Worm (Caenorhabditis elegans) whole organism, early embryonic: ENCODE results near the gene spp-21.

Source experiments
- B0310.2 ChIP-seq: sonication (generic microtip); optimal IDR thresholded peaks from 2 replicates; lab custom pipeline; 2016; ENCODE audit warnings: mild to moderate bottlenecking, missing genetic modification characterization, missing compliant biosample characterization
- F13C5.2 ChIP-seq: sonication (generic microtip); optimal IDR thresholded peaks from 2 replicates; lab custom pipeline; 2017; ENCODE audit warnings: mild to moderate bottlenecking, missing genetic modification characterization, inconsistent platforms, missing compliant biosample characterization
- aly-1 ChIP-seq: sonication (generic microtip); optimal IDR thresholded peaks from 2 replicates; lab custom pipeline; 2016; ENCODE audit warnings: missing genetic modification characterization, missing compliant biosample characterization
- ama-1 ChIP-seq: fragments of 150-350 bp; optimal IDR thresholded peaks from 2 replicates; lab custom pipeline; 2014
- ceh-13 ChIP-seq: fragments of 200-800 bp; sonication (Bioruptor generic); optimal IDR thresholded peaks from 2 replicates; lab custom pipeline; 2018; ENCODE audit warnings: mild to moderate bottlenecking, missing genetic modification characterization, missing compliant biosample characterization
- ceh-36 ChIP-seq: sonication (generic microtip); optimal IDR thresholded peaks from 2 replicates; lab custom pipeline; 2016; ENCODE audit warnings: missing genetic modification characterization, inconsistent platforms, missing compliant biosample characterization
- ets-7 ChIP-seq: sonication (generic microtip); optimal IDR thresholded peaks from 2 replicates; lab custom pipeline; 2016; ENCODE audit warnings: missing genotype, missing genetic modification characterization, missing compliant biosample characterization
- flt-1 ChIP-seq: fragments of 200-800 bp; sonication (Bioruptor generic); IDR thresholded peaks from 2 replicates; pipeline ENCODE4 v1.3.6; 2022; ENCODE audit warnings: missing genetic modification characterization, missing compliant biosample characterization
- hmbx-1 ChIP-seq: sonication (generic microtip); optimal IDR thresholded peaks from 2 replicates; lab custom pipeline; 2016; ENCODE audit warnings: mild to moderate bottlenecking, missing genetic modification characterization, missing compliant biosample characterization
- hmg-4 ChIP-seq: fragments of 200-800 bp; sonication (Bioruptor generic); optimal IDR thresholded peaks from 2 replicates; lab custom pipeline; 2018; ENCODE audit warnings: mild to moderate bottlenecking, missing genetic modification characterization, missing compliant biosample characterization
- hnd-1 ChIP-seq: sonication (generic microtip); optimal IDR thresholded peaks from 2 replicates; lab custom pipeline; 2016; ENCODE audit warnings: missing genetic modification characterization, missing compliant biosample characterization
- pes-1 ChIP-seq: fragments of 200-800 bp; sonication (Bioruptor generic); IDR thresholded peaks from 2 replicates; pipeline ENCODE4 v1.3.6; 2022; ENCODE audit warnings: missing genetic modification reagents, missing genetic modification characterization, missing compliant biosample characterization
- scrt-1 ChIP-seq: fragments of 200-800 bp; sonication (Bioruptor generic); IDR thresholded peaks from 2 replicates; pipeline ENCODE4 v1.3.6; 2022; ENCODE audit warnings: missing genetic modification characterization, missing compliant biosample characterization
- sea-1 ChIP-seq: fragments of 200-800 bp; sonication (Bioruptor generic); conservative IDR thresholded peaks from 2 replicates; pipeline ENCODE4 v1.3.6; 2022; ENCODE audit warnings: missing genetic modification characterization, missing compliant biosample characterization
- tbx-11 ChIP-seq: fragments of 200-800 bp; sonication (Bioruptor generic); IDR thresholded peaks from 2 replicates; pipeline ENCODE4 v1.3.6; 2022; ENCODE audit warnings: missing genetic modification characterization, missing compliant biosample characterization
- tbx-37 ChIP-seq: fragments of 200-800 bp; sonication (Bioruptor generic); conservative IDR thresholded peaks from 2 replicates; pipeline ENCODE4 v1.3.6; 2022; ENCODE audit warnings: missing genetic modification reagents, missing genetic modification characterization, missing compliant biosample characterization
- tra-4 ChIP-seq: sonication (generic microtip); optimal IDR thresholded peaks from 2 replicates; lab custom pipeline; 2017; ENCODE audit warnings: missing genetic modification characterization, missing compliant biosample characterization

The spp-21 gene

DNA sequence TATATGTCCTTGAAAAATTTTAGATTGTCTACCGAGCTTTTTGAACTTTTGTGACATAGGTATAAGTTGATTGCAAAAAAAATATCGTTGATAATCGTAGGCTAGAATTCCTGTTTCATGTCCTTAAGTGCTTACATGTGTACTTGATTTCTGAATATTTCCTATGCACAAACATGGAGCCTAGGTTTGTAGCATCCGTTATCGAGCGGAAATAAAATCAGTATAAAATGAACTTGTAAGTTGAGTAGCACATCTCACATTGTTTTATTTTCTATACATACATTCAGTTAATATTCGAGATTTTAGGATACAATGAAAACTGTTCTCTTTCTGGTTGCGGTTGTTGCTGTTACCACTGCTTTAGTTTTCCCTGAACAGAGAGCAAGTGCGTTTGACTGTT is 2.4 kb upstream of the spp-21 start, which contains the start of gene spp-9:
spp-9 (plus strand) TSS at position 301 of the 400 bp plus-strand sequence.
- no peak for TF ChIP-seq B0310.2 (tag; lab: Kevin White, UChicago)
- no peak for TF ChIP-seq ceh-13 (GFP tag; lab: Kevin White, UChicago)
- no peak for TF ChIP-seq hnd-1
- no peak for TF ChIP-seq ama-1 (lab: Kevin White, UChicago)

DNA sequence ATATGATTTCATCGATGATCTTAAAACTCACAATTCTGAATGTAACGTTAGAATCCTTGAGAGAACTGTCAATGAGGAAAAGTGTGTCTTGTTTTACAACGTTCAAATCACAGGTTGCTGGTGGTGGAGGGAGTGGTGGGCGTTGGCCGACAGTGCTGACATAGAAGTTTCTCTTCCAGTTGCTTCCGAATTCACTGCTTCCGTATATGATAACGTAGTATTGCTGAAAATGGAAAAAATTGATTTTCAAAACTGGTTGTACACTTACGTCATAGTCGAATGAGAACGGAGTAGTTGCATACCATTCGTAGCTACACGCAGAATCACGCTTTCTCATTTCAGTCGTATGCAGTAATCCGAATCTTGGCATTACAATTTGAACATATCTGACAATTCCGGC is 1.9 kb downstream of the spp-21 start:
- TF ChIP-seq ets-7 (tag; lab: Kevin White, UChicago) (no peak), F13C5.2 (no peak), tra-4 (no peak), tbx-37 (GFP tag; lab: Robert Waterston, UW) (no peak), ama-1 (lab: Kevin White, UChicago) (no peak), tbx-11 (GFP tag; lab: Robert Waterston, UW) (no peak), scrt-1 (no peak), sea-1 (no peak), pes-1 (GFP tag; lab: Robert Waterston, UW) (no peak)

DNA sequence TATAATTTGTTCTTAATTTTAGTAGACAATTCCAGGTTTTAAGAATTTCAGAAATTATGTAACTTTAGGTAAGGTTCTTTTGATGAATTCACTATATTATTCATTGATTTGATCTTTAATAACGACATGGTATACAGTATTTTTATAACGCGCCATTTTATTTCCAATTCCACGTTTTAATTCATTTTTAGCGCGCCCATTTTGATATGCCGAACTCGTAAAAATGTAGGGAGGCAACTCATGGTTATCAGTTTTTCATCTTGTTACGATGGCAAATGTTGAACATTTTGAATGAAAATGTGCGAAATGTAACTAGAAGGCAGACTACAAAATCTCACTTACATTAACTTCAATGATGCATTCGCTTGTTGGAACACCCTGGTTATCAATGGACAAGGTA is 8.9 kb downstream of the spp-21 start:
- TF ChIP-seq hmbx-1 (tag; lab: Kevin White, UChicago) (no peak), B0310.2 (tag; lab: Kevin White, UChicago) (no peak), ets-7 (tag; lab: Kevin White, UChicago) (no peak), pes-1 (GFP tag; lab: Robert Waterston, UW) (no peak), tra-4 (no peak), aly-1 (tag; lab: Kevin White, UChicago) (no peak), scrt-1 (no peak), sea-1 (no peak), flt-1 (GFP tag; lab: Robert Waterston, UW) (no peak), ceh-13 (GFP tag; lab: Kevin White, UChicago) (no peak), F13C5.2 (no peak), tbx-11 (GFP tag; lab: Robert Waterston, UW) (no peak)

DNA sequence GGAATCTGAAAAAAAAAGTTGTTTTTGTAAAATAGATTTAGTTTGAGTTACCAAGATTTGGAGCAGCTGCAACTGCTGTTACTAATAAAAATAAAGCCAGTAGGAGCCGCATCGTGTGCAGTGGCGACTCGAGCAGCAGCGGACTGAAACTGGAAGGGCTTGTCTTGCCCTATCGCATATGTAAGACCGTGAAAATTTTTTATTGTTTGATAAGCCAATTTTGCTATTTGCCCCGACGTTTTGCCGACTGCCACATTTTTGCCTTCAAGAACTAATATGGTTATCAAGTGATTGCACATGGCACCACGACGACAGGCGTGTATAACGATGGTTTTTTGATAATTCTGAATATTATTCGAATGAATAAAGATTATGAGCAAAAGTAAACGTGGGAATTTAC is 9.8 kb downstream of the spp-21 start, which contains the start of gene T25C12.3:
T25C12.3 (minus strand) TSS at position 262 of the 400 bp plus-strand sequence.
- TF ChIP-seq ama-1 (lab: Kevin White, UChicago) (no peak), scrt-1 (no peak), flt-1 (GFP tag; lab: Robert Waterston, UW) (no peak), hmg-4 (no peak), ceh-13 (GFP tag; lab: Kevin White, UChicago) (no peak), F13C5.2 (no peak), tra-4 (no peak), B0310.2 (tag; lab: Kevin White, UChicago) (no peak), sea-1 (no peak)

DNA sequence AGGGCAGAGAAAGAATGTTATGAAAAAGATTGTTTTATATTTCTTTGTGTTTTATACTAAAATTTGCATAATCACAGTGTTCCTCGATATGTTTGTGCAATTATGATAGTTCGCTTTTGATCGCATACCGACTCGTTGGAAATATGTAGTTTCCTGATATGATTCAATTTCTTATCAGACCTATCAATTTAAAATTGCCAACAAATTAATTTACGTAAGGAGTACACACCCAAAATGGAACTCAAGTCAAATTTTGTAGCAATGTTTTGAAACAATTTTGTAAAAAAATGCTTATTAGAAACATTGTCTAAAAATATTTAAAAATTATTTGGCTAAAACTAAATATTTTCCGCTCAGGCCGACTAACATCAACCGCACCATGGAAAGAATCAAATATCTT is 10.7 kb downstream of the spp-21 start:
- TF ChIP-seq hnd-1 (no peak), tbx-11 (GFP tag; lab: Robert Waterston, UW) (no peak), aly-1 (tag; lab: Kevin White, UChicago) (no peak), pes-1 (GFP tag; lab: Robert Waterston, UW) (no peak), tbx-37 (GFP tag; lab: Robert Waterston, UW) (no peak), B0310.2 (tag; lab: Kevin White, UChicago) (no peak)

DNA sequence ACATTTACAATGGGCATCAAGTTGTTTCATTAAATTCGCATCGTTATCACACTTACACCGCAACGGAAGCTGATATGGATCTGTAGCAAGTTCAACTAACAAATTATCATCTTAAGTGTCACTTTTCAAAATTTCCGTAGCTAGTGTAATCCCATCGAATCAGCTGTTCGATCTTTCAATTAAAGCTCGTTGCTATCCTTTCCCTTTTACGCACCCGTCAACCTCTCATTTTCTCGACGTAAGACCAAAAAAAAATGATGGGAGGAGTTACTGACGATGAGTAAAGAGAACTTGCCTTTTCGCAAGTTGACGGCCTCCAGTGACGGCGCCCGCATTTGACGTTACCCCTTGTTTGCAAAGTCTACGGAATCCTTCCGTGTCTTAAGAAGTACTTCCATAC is 12.0 kb downstream of the spp-21 start, which contains the start of gene F29G6.1:
F29G6.1 (plus strand) TSS at position 301 of the 400 bp plus-strand sequence.
- TF ChIP-seq aly-1 (tag; lab: Kevin White, UChicago) (no peak), hmg-4 (no peak), ceh-36 (no peak), hmbx-1 (tag; lab: Kevin White, UChicago) (no peak), ama-1 (lab: Kevin White, UChicago) (no peak), F13C5.2 (no peak), flt-1 (GFP tag; lab: Robert Waterston, UW) (no peak), tbx-37 (GFP tag; lab: Robert Waterston, UW) (no peak), tra-4 (no peak), scrt-1 (no peak), sea-1 (no peak), ceh-13 (GFP tag; lab: Kevin White, UChicago) (no peak), pes-1 (GFP tag; lab: Robert Waterston, UW) (no peak), ets-7 (tag; lab: Kevin White, UChicago) (no peak), B0310.2 (tag; lab: Kevin White, UChicago) (no peak), tbx-11 (GFP tag; lab: Robert Waterston, UW) (no peak), hnd-1 (no peak)

DNA sequence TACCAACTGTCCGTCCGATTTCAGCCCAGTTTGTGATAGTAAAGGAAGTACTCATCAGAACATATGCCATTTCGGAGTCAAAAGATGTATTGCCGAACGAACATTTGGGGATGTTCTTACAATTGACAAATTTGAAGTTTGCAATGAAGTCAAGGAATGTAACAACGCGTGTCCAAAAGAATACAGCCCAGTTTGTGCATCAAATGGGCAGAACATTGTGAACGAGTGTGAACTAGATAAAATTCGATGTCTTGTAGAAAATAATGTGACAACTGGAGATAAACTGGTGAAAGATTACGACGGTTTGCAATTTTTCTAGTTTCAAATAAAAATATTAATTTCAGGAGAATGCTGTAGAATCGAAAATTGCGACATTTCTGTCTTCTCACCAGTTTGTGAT is 17.9 kb downstream of the spp-21 start:
- TF ChIP-seq tbx-11 (GFP tag; lab: Robert Waterston, UW) (no peak), scrt-1 (no peak), tra-4 (no peak), sea-1 (no peak), hmg-4 (no peak)

DNA sequence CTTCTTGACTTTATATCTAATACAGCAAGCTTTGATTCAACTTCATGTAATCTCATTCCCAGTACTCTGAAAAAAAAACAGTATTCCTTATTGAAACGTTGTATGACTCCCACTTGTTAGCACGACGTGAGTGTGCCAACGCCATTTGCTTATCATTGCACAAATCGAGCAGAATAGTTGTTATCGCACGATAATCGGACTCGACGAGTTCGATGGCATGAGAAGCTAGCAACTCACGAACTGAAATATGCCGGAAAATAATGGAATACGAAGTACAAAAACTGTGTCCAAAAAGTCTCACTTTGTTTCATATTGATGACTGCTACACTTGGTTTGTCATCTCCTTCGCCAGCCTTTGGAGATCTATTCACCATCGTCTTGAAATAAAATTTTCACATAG is 19.6 kb downstream of the spp-21 start:
- no peak for TF ChIP-seq ama-1 (lab: Kevin White, UChicago)
- no peak for TF ChIP-seq tra-4
- TF ChIP-seq tbx-11 (GFP tag; lab: Robert Waterston, UW), result no peak
- no peak for TF ChIP-seq ets-7 (tag; lab: Kevin White, UChicago)
- no peak for TF ChIP-seq tbx-37 (GFP tag; lab: Robert Waterston, UW)
- TF ChIP-seq ceh-13 (GFP tag; lab: Kevin White, UChicago), result no peak

DNA sequence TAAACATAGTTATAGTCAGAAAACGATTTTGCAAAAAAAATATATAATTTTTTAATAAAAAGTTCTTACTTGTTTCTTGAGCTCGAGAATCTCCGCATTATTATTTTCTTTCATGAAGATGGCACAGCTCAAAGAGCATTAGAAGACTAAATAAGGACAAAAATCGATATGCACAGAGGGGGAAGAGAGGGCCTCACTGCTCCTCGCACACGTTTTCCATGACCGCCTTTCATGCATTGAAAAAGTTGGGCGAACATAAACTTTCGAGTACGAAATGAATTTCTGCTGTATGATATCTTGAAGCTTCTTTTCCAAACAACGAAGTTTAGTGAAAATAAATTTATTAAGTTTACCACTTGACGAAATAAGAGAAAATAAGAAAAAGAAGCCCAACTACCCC is 21.3 kb downstream of the spp-21 start, which contains the start of gene ccdc-149:
ccdc-149 (minus strand) TSS at position 221 of the 400 bp plus-strand sequence.
- TF ChIP-seq tbx-37 (GFP tag; lab: Robert Waterston, UW) (no peak), F13C5.2 (no peak), scrt-1 (no peak), hmg-4 (no peak), hnd-1 (no peak), ama-1 (lab: Kevin White, UChicago) (no peak)
